Fruit fly (Drosophila melanogaster): ENCODE measurements around the gene GstT4.

- TF ChIP-seq esn (GFP tag; optimal IDR thresholded peaks at IDR 0.05) (no peak), Blimp-1 (GFP tag; optimal IDR thresholded peaks at IDR 0.05) (no peak), fkh (GFP tag; optimal IDR thresholded peaks at IDR 0.05) (no peak)
Measured at dm6 chrX:13407673-13408072, 3.1 kb downstream of the GstT4 start.
